Worm (Caenorhabditis elegans): Measurements from ENCODE around the gene far-4.

Gene far-4

DNA sequence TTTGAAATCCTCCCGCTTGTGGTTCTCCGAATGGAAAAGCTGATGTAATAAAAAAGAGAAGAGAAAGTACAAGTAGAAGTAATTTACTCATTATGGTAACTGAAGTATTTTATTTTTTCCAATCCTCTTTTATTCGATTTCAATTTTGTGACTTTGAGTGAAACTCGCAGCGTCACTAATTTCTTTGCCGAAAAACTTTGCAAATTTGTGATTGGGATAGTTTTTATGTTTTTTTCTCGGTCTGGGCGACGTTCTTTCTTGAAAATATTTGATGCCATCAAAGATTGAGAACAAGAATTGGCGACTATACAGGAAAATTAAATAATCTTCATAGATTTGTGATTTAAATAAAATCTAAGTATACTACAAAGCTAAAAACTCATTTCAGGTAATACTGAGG, at the start of gene far-4:
TSS of gene far-4 (minus strand) at position 101 of the 400 bp plus-strand sequence.
- TF ChIP-seq pes-1 (GFP tag; IDR thresholded peaks at IDR 0.05), result no peak
- no peak for TF ChIP-seq ceh-36 (tag; optimal IDR thresholded peaks at IDR 0.05)
- no peak for TF ChIP-seq flt-1 (GFP tag; IDR thresholded peaks at IDR 0.05)
- TF ChIP-seq F13C5.2 (tag; optimal IDR thresholded peaks at IDR 0.05), result no peak

DNA sequence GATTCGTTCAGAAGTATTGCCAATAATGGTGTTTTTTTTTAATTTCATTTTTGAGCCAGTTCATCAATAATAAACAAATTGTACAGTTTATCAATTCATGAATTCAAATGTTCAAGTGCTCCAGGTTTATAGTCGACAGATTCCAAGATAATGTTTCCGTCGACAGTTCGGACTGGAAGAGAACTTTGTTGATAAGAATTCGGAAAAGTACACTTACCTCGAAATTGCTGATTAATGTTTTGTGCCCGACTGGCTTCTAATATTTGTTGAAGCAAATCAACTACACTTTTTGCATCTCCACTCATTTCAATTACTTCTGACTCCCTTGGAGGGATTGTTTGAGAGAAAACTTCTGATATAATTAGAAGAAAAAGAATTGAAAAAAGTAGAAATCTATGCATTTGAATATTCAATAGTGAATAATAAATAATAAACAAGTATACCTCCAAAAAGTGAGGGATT, 49.7 kb upstream of the far-4 start, which contains the start of gene W07G4.8:
TSS of gene W07G4.8 (minus strand) at position 412 of the 462 bp plus-strand sequence.
- TF ChIP-seq ceh-36 (tag; optimal IDR thresholded peaks at IDR 0.05), result no peak
- TF ChIP-seq sea-1 (GFP tag; conservative IDR thresholded peaks at IDR 0.05), result no peak
- TF ChIP-seq tbx-37 (GFP tag; conservative IDR thresholded peaks at IDR 0.05), result no peak
- TF ChIP-seq hmbx-1 (tag; optimal IDR thresholded peaks at IDR 0.05), result no peak
- TF ChIP-seq scrt-1 (GFP tag; IDR thresholded peaks at IDR 0.05), result no peak
- no peak for TF ChIP-seq aly-1 (tag; optimal IDR thresholded peaks at IDR 0.05)
- TF ChIP-seq flt-1 (GFP tag; IDR thresholded peaks at IDR 0.05), result no peak
- no peak for TF ChIP-seq B0310.2 (tag; optimal IDR thresholded peaks at IDR 0.05)
- no peak for TF ChIP-seq pes-1 (GFP tag; IDR thresholded peaks at IDR 0.05)
- no peak for TF ChIP-seq hnd-1 (tag; optimal IDR thresholded peaks at IDR 0.05)
- no peak for TF ChIP-seq tbx-11 (GFP tag; IDR thresholded peaks at IDR 0.05)
- TF ChIP-seq ama-1 (optimal IDR thresholded peaks at IDR 0.05), result no peak
- TF ChIP-seq ceh-13 (GFP tag; optimal IDR thresholded peaks at IDR 0.05), result no peak
- no peak for TF ChIP-seq F13C5.2 (tag; optimal IDR thresholded peaks at IDR 0.05)
- no peak for TF ChIP-seq ets-7 (tag; optimal IDR thresholded peaks at IDR 0.05)
- TF ChIP-seq hmg-4 (GFP tag; optimal IDR thresholded peaks at IDR 0.05), result no peak
- no peak for TF ChIP-seq tra-4 (tag; optimal IDR thresholded peaks at IDR 0.05)

ce11 chrV:13047574-13048030, 48.1 kb upstream of the far-4 start, which contains the start of gene W07G4.5:
Gene W07G4.5 (plus strand): TSS chrV:13047980.
- TF ChIP-seq tbx-37 (GFP tag; conservative IDR thresholded peaks at IDR 0.05) (no peak), scrt-1 (GFP tag; IDR thresholded peaks at IDR 0.05) (no peak), sea-1 (GFP tag; conservative IDR thresholded peaks at IDR 0.05) (no peak), aly-1 (tag; optimal IDR thresholded peaks at IDR 0.05) (no peak), ets-7 (tag; optimal IDR thresholded peaks at IDR 0.05) (no peak)

DNA sequence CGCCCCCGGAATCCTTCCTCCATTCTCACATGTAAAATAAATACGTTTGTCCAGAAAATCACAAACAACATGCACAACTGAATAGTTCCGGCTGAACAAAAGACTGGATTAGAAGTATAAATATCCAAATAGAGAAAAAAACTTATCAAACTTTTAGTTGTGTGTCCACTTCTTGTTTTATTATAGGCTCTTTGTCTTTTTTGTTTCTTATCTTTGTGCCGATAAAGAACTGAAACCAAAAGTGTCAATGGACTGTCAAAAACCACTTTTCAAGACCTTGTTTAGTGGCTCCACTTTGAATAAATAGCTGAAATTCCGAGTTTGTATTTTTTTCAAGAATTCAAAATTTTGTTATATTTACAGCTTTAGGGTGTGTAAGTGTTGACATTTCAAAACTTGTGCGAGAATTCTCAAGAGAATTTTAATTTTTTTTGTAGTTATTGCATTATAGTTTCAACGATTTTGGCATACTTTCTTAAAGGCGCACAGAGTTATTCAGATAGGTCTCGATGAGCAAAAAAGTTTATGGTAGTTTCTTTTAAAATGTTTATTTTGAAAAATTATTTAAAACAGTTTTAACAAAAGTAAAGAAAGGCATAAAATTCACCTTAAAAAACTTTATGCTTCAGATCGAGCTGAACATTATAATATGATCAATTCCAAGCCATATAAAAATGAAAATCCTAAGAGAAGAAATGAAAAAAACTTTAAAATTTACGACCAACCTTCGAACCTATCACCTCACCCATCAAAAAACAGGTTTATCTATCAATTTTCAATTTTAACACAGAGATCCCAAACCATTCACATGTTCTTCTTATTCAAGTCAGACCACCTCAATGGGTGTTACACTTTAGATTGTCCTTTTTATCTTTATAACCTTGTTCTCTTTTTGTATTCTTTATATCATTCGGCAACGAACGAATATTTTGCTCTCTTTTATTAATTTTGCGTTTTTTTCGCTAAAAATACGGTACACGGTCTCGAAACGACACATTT, 47.0 kb upstream of the far-4 start:
- no peak for TF ChIP-seq hmbx-1 (tag; optimal IDR thresholded peaks at IDR 0.05)
- no peak for TF ChIP-seq hnd-1 (tag; optimal IDR thresholded peaks at IDR 0.05)
- TF ChIP-seq pes-1 (GFP tag; IDR thresholded peaks at IDR 0.05), result no peak
- TF ChIP-seq aly-1 (tag; optimal IDR thresholded peaks at IDR 0.05), result no peak
- TF ChIP-seq flt-1 (GFP tag; IDR thresholded peaks at IDR 0.05), result no peak
- no peak for TF ChIP-seq B0310.2 (tag; optimal IDR thresholded peaks at IDR 0.05)

DNA sequence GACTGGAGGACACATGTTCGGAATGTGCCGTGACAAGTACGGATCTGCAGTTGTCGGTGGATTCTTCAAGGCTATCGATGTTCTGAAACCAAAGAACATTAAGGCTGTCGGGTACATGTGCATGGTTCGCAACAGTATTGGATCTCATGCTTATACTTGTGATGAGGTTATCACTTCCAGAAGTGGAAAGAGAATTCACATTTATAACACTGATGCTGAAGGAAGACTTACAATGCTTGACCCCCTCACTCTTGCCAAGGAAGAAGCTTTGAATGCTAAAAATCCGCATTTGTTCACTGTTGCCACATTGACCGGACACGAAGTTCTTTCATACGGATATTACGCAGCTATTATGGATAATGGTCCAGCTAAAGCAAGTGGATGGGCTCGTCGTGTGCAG, 45.6 kb upstream of the far-4 start:
- no peak for TF ChIP-seq sea-1 (GFP tag; conservative IDR thresholded peaks at IDR 0.05)
- TF ChIP-seq B0310.2 (tag; optimal IDR thresholded peaks at IDR 0.05), result no peak
- TF ChIP-seq ets-7 (tag; optimal IDR thresholded peaks at IDR 0.05), result no peak
- no peak for TF ChIP-seq ceh-13 (GFP tag; optimal IDR thresholded peaks at IDR 0.05)
- TF ChIP-seq tbx-11 (GFP tag; IDR thresholded peaks at IDR 0.05), result no peak
- TF ChIP-seq F13C5.2 (tag; optimal IDR thresholded peaks at IDR 0.05), result no peak
- no peak for TF ChIP-seq pes-1 (GFP tag; IDR thresholded peaks at IDR 0.05)
- no peak for TF ChIP-seq hmbx-1 (tag; optimal IDR thresholded peaks at IDR 0.05)
- no peak for TF ChIP-seq aly-1 (tag; optimal IDR thresholded peaks at IDR 0.05)
- TF ChIP-seq hnd-1 (tag; optimal IDR thresholded peaks at IDR 0.05), result no peak
- TF ChIP-seq ama-1 (optimal IDR thresholded peaks at IDR 0.05), result no peak
- no peak for TF ChIP-seq flt-1 (GFP tag; IDR thresholded peaks at IDR 0.05)
- no peak for TF ChIP-seq tbx-37 (GFP tag; conservative IDR thresholded peaks at IDR 0.05)
- TF ChIP-seq hmg-4 (GFP tag; optimal IDR thresholded peaks at IDR 0.05), result no peak
- no peak for TF ChIP-seq tra-4 (tag; optimal IDR thresholded peaks at IDR 0.05)
- no peak for TF ChIP-seq scrt-1 (GFP tag; IDR thresholded peaks at IDR 0.05)
- no peak for TF ChIP-seq ceh-36 (tag; optimal IDR thresholded peaks at IDR 0.05)

DNA sequence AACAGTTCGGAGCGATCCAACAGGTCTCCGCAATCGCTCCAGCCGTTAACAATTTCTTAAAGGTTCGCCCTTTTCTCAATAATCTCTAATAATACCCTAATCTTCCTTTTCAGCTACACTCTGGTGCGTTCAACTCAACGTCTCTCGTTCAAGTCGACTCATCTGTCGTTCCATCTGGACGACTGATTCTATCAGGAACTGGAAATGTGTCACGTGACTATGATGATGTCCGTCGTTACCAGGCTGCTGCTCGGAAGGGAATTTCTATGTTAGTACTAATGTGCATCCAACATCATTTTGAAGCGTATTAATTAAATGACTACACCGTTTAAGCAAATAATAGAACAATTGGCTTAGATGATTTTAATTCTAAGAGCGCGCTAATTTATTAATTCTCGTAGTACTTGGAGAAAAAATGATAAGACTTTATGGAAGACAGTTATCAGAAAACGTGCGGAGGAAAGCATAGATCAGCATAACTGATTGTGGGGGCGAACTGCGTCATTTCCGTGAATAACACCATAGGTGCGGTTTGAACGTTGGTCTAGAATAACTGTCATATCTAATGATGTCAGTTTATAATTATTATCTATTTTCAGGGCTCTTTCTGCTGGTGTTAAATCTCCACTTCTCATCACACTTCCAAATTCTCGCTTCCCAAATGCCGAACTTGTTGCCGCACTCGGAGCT, 44.5 kb upstream of the far-4 start:
- TF ChIP-seq flt-1 (GFP tag; IDR thresholded peaks at IDR 0.05) (no peak), hnd-1 (tag; optimal IDR thresholded peaks at IDR 0.05) (no peak), ceh-36 (tag; optimal IDR thresholded peaks at IDR 0.05) (no peak), hmg-4 (GFP tag; optimal IDR thresholded peaks at IDR 0.05) (no peak), ets-7 (tag; optimal IDR thresholded peaks at IDR 0.05) (no peak), sea-1 (GFP tag; conservative IDR thresholded peaks at IDR 0.05) (no peak), aly-1 (tag; optimal IDR thresholded peaks at IDR 0.05) (no peak), F13C5.2 (tag; optimal IDR thresholded peaks at IDR 0.05) (no peak), tbx-11 (GFP tag; IDR thresholded peaks at IDR 0.05) (no peak), ceh-13 (GFP tag; optimal IDR thresholded peaks at IDR 0.05) (no peak)

- TF ChIP-seq sea-1 (GFP tag; conservative IDR thresholded peaks at IDR 0.05) (no peak), F13C5.2 (tag; optimal IDR thresholded peaks at IDR 0.05) (no peak)
Observed at ce11 chrV:13043195-13043762, 43.8 kb upstream of the far-4 start, which contains the start of gene lap-2. Gene lap-2 (plus strand): TSS chrV:13043712.

Data from whole organism, early embryonic.